Fruit fly (Drosophila melanogaster) whole organism, adult: ENCODE measurements around the gene aos.

ENCODE experiments used
- CG11617 ChIP-seq: fragments of 200-800 bp; sonication (Bioruptor generic); optimal IDR thresholded peaks from 2 replicates; lab custom pipeline; 2017; ENCODE audit warnings: mild to moderate bottlenecking, missing biosample characterization, missing genetic modification reagents, missing genetic modification characterization
- CG12768 ChIP-seq: fragments of 200-800 bp; sonication (Bioruptor generic); optimal IDR thresholded peaks from 2 replicates; lab custom pipeline; 2017; ENCODE audit warnings: missing biosample characterization, missing genetic modification characterization, mild to moderate bottlenecking, moderate library complexity, missing genetic modification reagents
- CG14711 ChIP-seq: fragments of 200-800 bp; sonication (Bioruptor generic); optimal IDR thresholded peaks from 2 replicates; lab custom pipeline; 2018; ENCODE audit warnings: missing biosample characterization, mild to moderate bottlenecking, missing genetic modification characterization, moderate library complexity
- CG1620 ChIP-seq: fragments of 200-800 bp; sonication (Bioruptor generic); optimal IDR thresholded peaks from 2 replicates; lab custom pipeline; 2016; ENCODE audit warnings: missing biosample characterization, missing genetic modification characterization
- CG33017 ChIP-seq: fragments of 200-800 bp; sonication (Bioruptor generic); optimal IDR thresholded peaks from 2 replicates; lab custom pipeline; 2018; ENCODE audit warnings: missing biosample characterization, mild to moderate bottlenecking, missing genetic modification characterization, moderate library complexity
- CG5204 ChIP-seq: fragments of 200-800 bp; sonication (Bioruptor generic); optimal IDR thresholded peaks from 2 replicates; lab custom pipeline; 2016; ENCODE audit warnings: missing biosample characterization, missing genetic modification characterization
- CG7045 ChIP-seq: fragments of 200-800 bp; sonication (Bioruptor generic); optimal IDR thresholded peaks from 2 replicates; lab custom pipeline; 2017; ENCODE audit warnings: missing biosample characterization, mild to moderate bottlenecking, missing genetic modification characterization
- CG7101 ChIP-seq: fragments of 200-800 bp; sonication (Bioruptor generic); optimal IDR thresholded peaks from 2 replicates; lab custom pipeline; 2018; ENCODE audit warnings: missing biosample characterization, mild to moderate bottlenecking, missing genetic modification characterization, moderate library complexity
- Clk ChIP-seq: fragments of 200-800 bp; sonication (Bioruptor generic); optimal IDR thresholded peaks from 2 replicates; lab custom pipeline; 2017; ENCODE audit warnings: missing biosample characterization, missing genetic modification characterization
- Crg-1 ChIP-seq: fragments of 200-800 bp; sonication (Bioruptor generic); optimal IDR thresholded peaks from 2 replicates; lab custom pipeline; 2016; ENCODE audit warnings: missing biosample characterization, missing genetic modification characterization
- Hr96 ChIP-seq: fragments of 200-800 bp; sonication (Bioruptor generic); optimal IDR thresholded peaks from 2 replicates; lab custom pipeline; 2016; ENCODE audit warnings: missing biosample characterization, missing genetic modification characterization
- Mnt ChIP-seq: fragments of 200-800 bp; sonication (Bioruptor generic); optimal IDR thresholded peaks from 2 replicates; lab custom pipeline; 2016; ENCODE audit warnings: missing biosample characterization, mild to moderate bottlenecking, missing genetic modification characterization
- bab1 ChIP-seq: fragments of 200-800 bp; sonication (Bioruptor generic); optimal IDR thresholded peaks from 3 replicates; lab custom pipeline; 2019; ENCODE audit warnings: missing biosample characterization, mild to moderate bottlenecking, missing genetic modification characterization, moderate library complexity
- cic ChIP-seq: fragments of 200-800 bp; sonication (Bioruptor generic); optimal IDR thresholded peaks from 2 replicates; lab custom pipeline; 2017; ENCODE audit warnings: missing biosample characterization, mild to moderate bottlenecking, missing genetic modification characterization, moderate library complexity
- cnc ChIP-seq, 2 experiments: fragments of >200 bp; optimal IDR thresholded peaks; 2 replicates each; lab custom pipeline; 2017
- kay ChIP-seq: fragments of 200-800 bp; sonication (Bioruptor generic); peaks from one replicate; lab custom pipeline; 2016; ENCODE audit warnings: missing biosample characterization, missing genetic modification characterization, borderline replicate concordance
- ovo ChIP-seq: fragments of 200-800 bp; sonication (Bioruptor generic); optimal IDR thresholded peaks from 2 replicates; lab custom pipeline; 2016; ENCODE audit warnings: missing biosample characterization, missing genetic modification characterization
- pad ChIP-seq: fragments of 200-800 bp; sonication (Bioruptor generic); optimal IDR thresholded peaks from 3 replicates; lab custom pipeline; 2017; ENCODE audit warnings: missing biosample characterization, missing genetic modification characterization, mild to moderate bottlenecking, moderate library complexity, missing genetic modification reagents
- tj ChIP-seq: fragments of 200-800 bp; sonication (Bioruptor generic); optimal IDR thresholded peaks from 3 replicates; lab custom pipeline; 2017; ENCODE audit warnings: missing biosample characterization, mild to moderate bottlenecking, missing genetic modification characterization, moderate library complexity
- toe ChIP-seq: fragments of 200-800 bp; sonication (Bioruptor generic); optimal IDR thresholded peaks from 2 replicates; lab custom pipeline; 2016; ENCODE audit warnings: missing biosample characterization, missing genetic modification characterization

Gene aos

dm6 chr3L:16478608-16479203 lies 4.7 kb downstream of the aos start:
- TF ChIP-seq kay (GFP tag; lab: Kevin White, UChicago) (no peak), CG5204 (GFP tag; lab: Kevin White, UChicago) (no peak), bab1 (GFP tag; lab: Kevin White, UChicago) (no peak), toe (GFP tag; lab: Kevin White, UChicago) (no peak), Hr96 (GFP tag; lab: Kevin White, UChicago) (no peak), Mnt (GFP tag; lab: Kevin White, UChicago) (no peak), CG7045 (GFP tag; lab: Kevin White, UChicago) (no peak), CG11617 (GFP tag; lab: Kevin White, UChicago) (no peak), CG12768 (GFP tag; lab: Kevin White, UChicago) (no peak)

- TF ChIP-seq CG5204 (GFP tag; lab: Kevin White, UChicago) (no peak), pad (no peak), Clk (no peak), CG1620 (GFP tag; lab: Kevin White, UChicago) (no peak), tj (GFP tag; lab: Kevin White, UChicago) (no peak), CG14711 (tag; lab: Kevin White, UChicago) (no peak), Crg-1 (GFP tag; lab: Kevin White, UChicago) (no peak), cic (no peak), Mnt (GFP tag; lab: Kevin White, UChicago) (no peak)
Measured at dm6 chr3L:16477730-16478129, 5.7 kb downstream of the aos start.

- TF ChIP-seq kay (GFP tag; lab: Kevin White, UChicago), result no peak
- no peak for TF ChIP-seq CG7101
- TF ChIP-seq Clk, result no peak
- TF ChIP-seq CG14711 (tag; lab: Kevin White, UChicago), result no peak
- no peak for TF ChIP-seq CG11617 (GFP tag; lab: Kevin White, UChicago)
- no peak for TF ChIP-seq pad
- no peak for TF ChIP-seq toe (GFP tag; lab: Kevin White, UChicago)
- no peak for TF ChIP-seq tj (GFP tag; lab: Kevin White, UChicago)
- TF ChIP-seq cic, result no peak
- no peak for TF ChIP-seq CG5204 (GFP tag; lab: Kevin White, UChicago)
- TF ChIP-seq bab1 (GFP tag; lab: Kevin White, UChicago), result no peak
- TF ChIP-seq CG12768 (GFP tag; lab: Kevin White, UChicago), result no peak
- no peak for TF ChIP-seq CG33017 (tag; lab: Kevin White, UChicago)
- no peak for TF ChIP-seq cnc (optimal IDR thresholded peaks at IDR 0.05; lab: Kevin White, UChicago)
- no peak for TF ChIP-seq Crg-1 (GFP tag; lab: Kevin White, UChicago)
- TF ChIP-seq CG7045 (GFP tag; lab: Kevin White, UChicago), result no peak
- TF ChIP-seq Mnt (GFP tag; lab: Kevin White, UChicago), result no peak
- TF ChIP-seq ovo (GFP tag; lab: Kevin White, UChicago), result no peak
Measured at dm6 chr3L:16477134-16477702, 6.2 kb downstream of the aos start.

dm6 chr3L:16476709-16477119 lies 6.7 kb downstream of the aos start:
- TF ChIP-seq CG7045 (GFP tag; lab: Kevin White, UChicago), result no peak
- no peak for TF ChIP-seq CG11617 (GFP tag; lab: Kevin White, UChicago)
- TF ChIP-seq CG5204 (GFP tag; lab: Kevin White, UChicago), result no peak
- TF ChIP-seq bab1 (GFP tag; lab: Kevin White, UChicago), result no peak
- no peak for TF ChIP-seq pad
- no peak for TF ChIP-seq Mnt (GFP tag; lab: Kevin White, UChicago)
- no peak for TF ChIP-seq CG7101
- TF ChIP-seq toe (GFP tag; lab: Kevin White, UChicago), result no peak
- no peak for TF ChIP-seq kay (GFP tag; lab: Kevin White, UChicago)
- no peak for TF ChIP-seq Crg-1 (GFP tag; lab: Kevin White, UChicago)
- no peak for TF ChIP-seq CG33017 (tag; lab: Kevin White, UChicago)
- no peak for TF ChIP-seq Hr96 (GFP tag; lab: Kevin White, UChicago)
- TF ChIP-seq CG12768 (GFP tag; lab: Kevin White, UChicago), result no peak
- TF ChIP-seq cnc (optimal IDR thresholded peaks at IDR 0.05; lab: Kevin White, UChicago), result no peak

dm6 chr3L:16475518-16476126 lies 7.8 kb downstream of the aos start:
- TF ChIP-seq Mnt (GFP tag; lab: Kevin White, UChicago), result no peak
- TF ChIP-seq CG33017 (tag; lab: Kevin White, UChicago), result no peak
- no peak for TF ChIP-seq Hr96 (GFP tag; lab: Kevin White, UChicago)
- TF ChIP-seq bab1 (GFP tag; lab: Kevin White, UChicago), result no peak
- TF ChIP-seq CG1620 (GFP tag; lab: Kevin White, UChicago), result no peak
- no peak for TF ChIP-seq Crg-1 (GFP tag; lab: Kevin White, UChicago)
- TF ChIP-seq cnc (optimal IDR thresholded peaks at IDR 0.05; lab: Kevin White, UChicago), result no peak
- no peak for TF ChIP-seq Clk
- TF ChIP-seq CG7101, result no peak
- TF ChIP-seq CG5204 (GFP tag; lab: Kevin White, UChicago), result no peak
- TF ChIP-seq CG7045 (GFP tag; lab: Kevin White, UChicago), result no peak

dm6 chr3L:16474130-16474529 lies 9.3 kb downstream of the aos start:
- no peak for TF ChIP-seq CG33017 (tag; lab: Kevin White, UChicago)
- TF ChIP-seq CG7101, result no peak
- TF ChIP-seq CG5204 (GFP tag; lab: Kevin White, UChicago), result no peak
- TF ChIP-seq ovo (GFP tag; lab: Kevin White, UChicago), result no peak
- no peak for TF ChIP-seq Crg-1 (GFP tag; lab: Kevin White, UChicago)
- no peak for TF ChIP-seq pad
- TF ChIP-seq CG14711 (tag; lab: Kevin White, UChicago), result no peak
- TF ChIP-seq bab1 (GFP tag; lab: Kevin White, UChicago), result no peak
- no peak for TF ChIP-seq CG1620 (GFP tag; lab: Kevin White, UChicago)
- TF ChIP-seq CG11617 (GFP tag; lab: Kevin White, UChicago), result no peak
- no peak for TF ChIP-seq tj (GFP tag; lab: Kevin White, UChicago)
- TF ChIP-seq CG7045 (GFP tag; lab: Kevin White, UChicago), result no peak
- no peak for TF ChIP-seq toe (GFP tag; lab: Kevin White, UChicago)
- TF ChIP-seq kay (GFP tag; lab: Kevin White, UChicago), result no peak
- TF ChIP-seq CG12768 (GFP tag; lab: Kevin White, UChicago), result no peak
